Fruit fly (Drosophila melanogaster) whole organism: Measurements from ENCODE around the gene CG16890.

Source experiments
- CG8478 ChIP-seq: fragments of >200 bp; optimal IDR thresholded peaks from 2 replicates; lab custom pipeline; 2018; ENCODE audit warnings: inconsistent platforms
- Dll ChIP-seq: fragments of >200 bp; optimal IDR thresholded peaks from 2 replicates; lab custom pipeline; 2017
- pan ChIP-seq: fragments of >200 bp; optimal IDR thresholded peaks from 2 replicates; lab custom pipeline; 2017
- psq ChIP-seq: fragments of >200 bp; optimal IDR thresholded peaks from 2 replicates; lab custom pipeline; 2017
- usp ChIP-seq: fragments of >200 bp; optimal IDR thresholded peaks from 2 replicates; lab custom pipeline; 2017; ENCODE audit warnings: missing biosample characterization, missing genetic modification characterization, mixed read lengths

DNA sequence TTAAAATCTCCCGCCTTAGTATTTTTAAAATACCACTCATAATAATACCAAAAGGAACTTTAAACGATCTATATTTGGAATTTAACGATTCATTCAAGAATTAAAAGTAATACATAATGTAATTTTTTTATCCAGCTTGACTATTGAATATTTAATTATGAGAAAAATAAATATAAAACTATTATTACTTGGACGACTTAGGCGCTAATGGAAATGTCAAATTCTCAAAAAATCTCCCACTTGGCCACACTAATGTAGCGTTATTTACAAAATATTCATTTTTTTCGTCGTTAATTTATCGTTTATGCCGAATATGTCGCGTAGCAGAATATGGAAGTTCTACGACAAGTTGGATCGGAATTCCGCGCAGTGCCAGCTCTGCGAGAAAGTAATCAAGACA lies 6.6 kb upstream of the CG16890 start, which contains the start of gene CG16863:
- TF ChIP-seq psq (lab: Kevin White, UChicago) (no peak), pan (no peak), Dll (lab: Kevin White, UChicago) (no peak), usp (GFP tag; lab: Kevin White, UChicago) (no peak), CG8478 (lab: Kevin White, UChicago) (no peak)
